Worm (Caenorhabditis elegans) whole organism, mixed stage, embryonic: ENCODE measurements around the gene C05A2.4.

ENCODE experiments used
- bed-3 ChIP-seq: fragments of 200-800 bp; sonication (Bioruptor generic); optimal IDR thresholded peaks from 3 replicates; lab custom pipeline; 2018; ENCODE audit warnings: mild to moderate bottlenecking, missing genetic modification characterization, moderate library complexity, missing compliant biosample characterization
- blmp-1 ChIP-seq: fragments of 150-350 bp; optimal IDR thresholded peaks from 2 replicates; lab custom pipeline; 2014; ENCODE audit warnings: missing biosample characterization, missing genetic modification characterization
- ceh-39 ChIP-seq: fragments of 150-350 bp; optimal IDR thresholded peaks from 2 replicates; lab custom pipeline; 2014; ENCODE audit warnings: missing biosample characterization, missing genetic modification characterization
- lin-32 ChIP-seq: fragments of 200-800 bp; sonication (Bioruptor generic); optimal IDR thresholded peaks from 2 replicates; lab custom pipeline; 2018; ENCODE audit warnings: mild to moderate bottlenecking, missing genetic modification characterization, missing compliant biosample characterization
- lsy-2 ChIP-seq: fragments of 150-350 bp; optimal IDR thresholded peaks from 2 replicates; lab custom pipeline; 2014; ENCODE audit warnings: missing biosample characterization, missing genetic modification characterization
- nhr-2 ChIP-seq: fragments of 150-350 bp; optimal IDR thresholded peaks from 2 replicates; lab custom pipeline; 2014; ENCODE audit warnings: missing biosample characterization, missing genetic modification characterization
- nhr-76 ChIP-seq: sonication (generic microtip); optimal IDR thresholded peaks from 2 replicates; lab custom pipeline; 2017; ENCODE audit warnings: missing biosample characterization, missing genetic modification characterization
- pha-4 ChIP-seq: fragments of 150-350 bp; optimal IDR thresholded peaks from 2 replicates; lab custom pipeline; 2018; ENCODE audit warnings: missing biosample characterization, missing genetic modification reagents, missing genetic modification characterization
- snpc-4 ChIP-seq: fragments of 150-350 bp; optimal IDR thresholded peaks from 2 replicates; lab custom pipeline; 2014; ENCODE audit warnings: missing biosample characterization, missing genetic modification characterization
- ztf-11 ChIP-seq: fragments of 150-350 bp; optimal IDR thresholded peaks from 2 replicates; lab custom pipeline; 2014; ENCODE audit warnings: missing biosample characterization, missing genetic modification characterization

ce11 chrV:10675978-10676377 lies 19.3 kb upstream of the C05A2.4 start:
- TF ChIP-seq blmp-1 (tag; lab: Kevin White, UChicago) (no peak), bed-3 (GFP tag; lab: Kevin White, UChicago) (no peak), snpc-4 (tag; lab: Kevin White, UChicago) (no peak), ceh-39 (no peak), nhr-2 (no peak), lin-32 (GFP tag; lab: Kevin White, UChicago) (no peak), nhr-76 (tag; lab: Kevin White, UChicago) (no peak), ztf-11 (tag; lab: Kevin White, UChicago) (no peak), pha-4 (tag; lab: Kevin White, UChicago) (no peak), lsy-2 (no peak)
